Fruit fly (Drosophila melanogaster): ENCODE measurements around the gene CG10565.

DNA sequence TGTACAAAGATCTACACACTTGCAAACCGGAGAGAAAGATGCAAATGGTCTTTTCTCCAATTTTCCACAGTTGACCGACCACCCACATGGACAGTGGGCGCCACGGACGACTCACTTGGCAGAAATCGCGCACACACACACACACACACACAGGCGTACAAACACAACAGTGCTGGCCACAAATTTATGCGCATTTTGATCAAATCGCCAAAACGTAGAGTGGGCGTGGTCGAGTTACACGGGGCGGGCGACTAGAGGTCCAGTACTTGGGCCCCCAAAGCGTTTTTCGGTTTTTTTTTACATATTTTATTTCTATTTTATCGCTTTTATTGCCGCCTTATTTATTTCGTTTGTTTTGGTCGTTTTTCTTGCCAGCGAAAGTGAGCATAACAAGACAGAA is 17.6 kb downstream of the CG10565 start:
- no peak for TF ChIP-seq CG7045 (GFP tag; optimal IDR thresholded peaks at IDR 0.05)
- no peak for TF ChIP-seq bab1 (GFP tag; optimal IDR thresholded peaks at IDR 0.05)
- no peak for TF ChIP-seq Crg-1 (GFP tag; optimal IDR thresholded peaks at IDR 0.05)
- TF ChIP-seq Hr96 (GFP tag; optimal IDR thresholded peaks at IDR 0.05) = no peak
- TF ChIP-seq toe (GFP tag; optimal IDR thresholded peaks at IDR 0.05) = no peak
- no peak for TF ChIP-seq Clk (GFP tag; optimal IDR thresholded peaks at IDR 0.05)
- TF ChIP-seq kay (GFP tag; ENCODE audit: borderline replicate concordance) = no peak
- TF ChIP-seq CG5204 (GFP tag; optimal IDR thresholded peaks at IDR 0.05) = no peak
- no peak for TF ChIP-seq tj (GFP tag; optimal IDR thresholded peaks at IDR 0.05)
- TF ChIP-seq pad (GFP tag; optimal IDR thresholded peaks at IDR 0.05) = no peak
- no peak for TF ChIP-seq CG12768 (GFP tag; optimal IDR thresholded peaks at IDR 0.05)
- no peak for TF ChIP-seq ovo (GFP tag; optimal IDR thresholded peaks at IDR 0.05)
- TF ChIP-seq cnc (optimal IDR thresholded peaks at IDR 0.05) = no peak
